Worm (Caenorhabditis elegans) whole organism, L4/young adult: ENCODE measurements around the gene kin-34.

ENCODE experiments used
- W03F9.2 ChIP-seq: fragments of 150-350 bp; optimal IDR thresholded peaks from 2 replicates; lab custom pipeline; 2014; ENCODE audit warnings: missing biosample characterization, missing genetic modification characterization
- dao-5 ChIP-seq: sonication (generic microtip); optimal IDR thresholded peaks from 2 replicates; lab custom pipeline; 2016; ENCODE audit warnings: missing genotype, missing genetic modification characterization, moderate library complexity, missing compliant biosample characterization
- him-1 ChIP-seq: sonication (generic microtip); optimal IDR thresholded peaks from 2 replicates; lab custom pipeline; 2016; ENCODE audit warnings: missing genotype, missing genetic modification reagents, missing genetic modification characterization, missing compliant biosample characterization

The kin-34 gene

DNA sequence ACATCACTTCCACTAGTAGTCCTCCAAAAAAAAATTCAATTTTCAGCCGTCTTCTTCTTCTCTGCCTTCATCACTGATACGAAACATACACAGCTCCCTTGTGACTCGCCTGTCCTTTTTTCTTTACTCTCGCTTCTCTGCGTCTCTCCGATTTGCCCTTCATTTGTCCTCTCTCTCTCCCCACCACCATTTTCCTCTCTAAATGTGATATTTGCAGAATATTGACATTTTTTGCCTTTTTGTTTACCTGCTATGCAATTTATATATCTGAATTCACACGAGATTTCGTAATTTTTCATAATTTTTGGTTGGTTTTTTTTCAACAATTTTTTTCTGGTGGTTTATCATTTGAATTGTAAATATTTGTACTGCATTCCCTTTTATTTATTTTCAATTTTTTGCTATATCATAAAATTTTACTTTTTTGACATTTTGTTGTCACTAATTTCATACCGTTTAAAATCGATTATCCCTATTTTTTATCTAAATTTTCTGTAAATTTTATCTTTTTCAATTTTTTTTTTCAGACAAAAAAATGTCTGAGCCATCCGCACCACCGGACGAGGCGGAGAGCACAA is 42.1 kb downstream of the kin-34 start, which contains the start of gene lec-12:
Gene lec-12 (plus strand): TSS at position 528 of the 578 bp plus-strand sequence.
- TF ChIP-seq W03F9.2, result no peak
- no peak for TF ChIP-seq him-1 (tag; lab: Kevin White, UChicago)
- no peak for TF ChIP-seq dao-5 (tag; lab: Kevin White, UChicago)

DNA sequence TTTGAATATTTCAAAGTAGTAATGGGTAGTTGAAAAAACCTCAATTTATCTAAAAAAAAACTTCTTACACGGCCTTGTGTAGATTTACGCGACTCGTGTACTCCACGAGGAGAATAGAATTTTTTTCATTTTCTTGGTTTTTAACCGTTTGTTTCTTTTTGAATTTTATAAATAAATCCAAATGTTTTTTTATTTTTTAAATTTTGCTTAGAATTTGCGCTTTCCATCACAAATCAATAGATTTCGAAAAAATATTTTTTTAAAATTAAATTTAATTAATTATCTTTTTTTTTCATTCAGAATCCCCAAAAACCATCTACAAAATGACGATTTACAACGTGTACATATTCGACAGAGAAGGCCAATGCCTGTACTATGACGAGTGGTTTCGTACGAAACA is 44.7 kb downstream of the kin-34 start, which contains the start of gene trpp-1:
Gene trpp-1 (plus strand): TSS at position 301 of the 400 bp plus-strand sequence.
- TF ChIP-seq W03F9.2, result no peak
- no peak for TF ChIP-seq dao-5 (tag; lab: Kevin White, UChicago)
- no peak for TF ChIP-seq him-1 (tag; lab: Kevin White, UChicago)

DNA sequence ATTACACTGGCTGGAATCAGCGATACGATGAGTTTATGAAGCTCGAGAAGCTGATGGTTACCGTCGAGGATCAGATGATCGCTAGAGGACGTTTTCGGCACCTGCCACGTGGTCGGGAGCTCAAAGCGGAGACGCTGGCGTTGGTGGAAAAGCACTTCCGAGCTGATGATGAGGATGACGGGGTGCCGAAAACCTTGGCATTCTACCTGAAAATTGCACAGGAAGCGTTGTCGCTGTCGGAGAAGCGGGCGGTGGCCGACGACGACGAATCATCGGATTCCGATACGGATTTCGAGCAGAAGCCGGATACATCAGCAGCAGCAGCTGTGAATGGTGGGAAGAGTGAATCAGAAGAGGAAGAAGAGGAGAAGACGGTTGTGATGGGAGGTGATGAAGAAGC is 51.2 kb downstream of the kin-34 start:
- TF ChIP-seq dao-5 (tag; lab: Kevin White, UChicago) (no peak), W03F9.2 (no peak), him-1 (tag; lab: Kevin White, UChicago) (no peak)
